Fruit fly (Drosophila melanogaster): Measurements from ENCODE around the gene CG12589.
A peak's percentile ranks its signal among the peaks of the same experiment; 100 is the strongest.

DNA sequence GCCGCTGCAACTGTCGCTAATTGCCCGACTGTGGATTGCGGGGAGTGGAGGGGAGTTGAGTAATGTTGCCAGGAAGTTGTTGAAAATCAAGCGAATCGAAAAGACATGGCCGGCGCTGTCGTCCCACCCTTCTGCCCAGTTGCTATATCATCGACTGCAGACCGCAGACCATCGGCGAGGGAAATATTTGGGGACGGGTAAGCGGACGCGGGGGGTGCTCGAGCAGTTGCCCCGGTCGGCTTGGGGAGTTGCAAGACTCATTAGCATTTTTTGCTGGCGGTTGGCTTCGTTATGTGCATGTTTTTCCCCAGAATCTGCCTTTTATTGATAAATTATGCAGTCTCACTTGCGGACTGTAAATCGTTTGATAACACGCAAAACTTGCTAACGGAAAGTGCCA is 41.6 kb downstream of the CG12589 start:
- TF ChIP-seq CG13204 (GFP tag; optimal IDR thresholded peaks at IDR 0.05): peak; percentile 41
- TF ChIP-seq CG15710 (tag; optimal IDR thresholded peaks at IDR 0.05): no peak
- no peak for TF ChIP-seq CG9948 (tag; optimal IDR thresholded peaks at IDR 0.05)
- TF ChIP-seq EcR (GFP tag; optimal IDR thresholded peaks at IDR 0.05): no peak
- TF ChIP-seq CG12605 (GFP tag; IDR thresholded peaks at IDR 0.05): no peak
- TF ChIP-seq CG8159 (tag; optimal IDR thresholded peaks at IDR 0.05): no peak
- no peak for TF ChIP-seq Snoo (tag; optimal IDR thresholded peaks at IDR 0.05)
- no peak for TF ChIP-seq CG10348 (GFP tag; IDR thresholded peaks at IDR 0.05)
- TF ChIP-seq Pif1B (GFP tag; optimal IDR thresholded peaks at IDR 0.05): no peak
- no peak for TF ChIP-seq CG17806 (tag; optimal IDR thresholded peaks at IDR 0.05)
- no peak for TF ChIP-seq CG4496 (GFP tag; IDR thresholded peaks at IDR 0.05)
- TF ChIP-seq gl (tag; optimal IDR thresholded peaks at IDR 0.05): no peak
- no peak for TF ChIP-seq D1 (tag; optimal IDR thresholded peaks at IDR 0.05)
- TF ChIP-seq CG14655 (GFP tag; optimal IDR thresholded peaks at IDR 0.05): no peak

Data from whole organism, pupa.